Worm (Caenorhabditis elegans): ENCODE results near the gene frpr-3.

The frpr-3 gene

ce11 chrV:7744068-7744467, 27.0 kb upstream of the frpr-3 start (continued):
- TF ChIP-seq F10B5.3 (tag; optimal IDR thresholded peaks at IDR 0.05) (no peak), nhr-237 (tag; optimal IDR thresholded peaks at IDR 0.05) (no peak), lsy-2 (tag; optimal IDR thresholded peaks at IDR 0.05) (peak in 1 of 2 experiments; percentile 8), daf-12 (tag; optimal IDR thresholded peaks at IDR 0.05) (no peak), egl-43 (GFP tag; IDR thresholded peaks at IDR 0.05) (no peak), pqm-1 (tag; optimal IDR thresholded peaks at IDR 0.05) (peak; percentile 53), T20F7.1 (GFP tag; optimal IDR thresholded peaks at IDR 0.05) (peak; percentile 37), jun-1 (tag; optimal IDR thresholded peaks at IDR 0.05) (no peak), nhr-42 (GFP tag; IDR thresholded peaks at IDR 0.05) (no peak), snpc-1.2 (GFP tag; IDR thresholded peaks at IDR 0.05) (no peak), dmd-8 (GFP tag; IDR thresholded peaks at IDR 0.05) (no peak)

ce11 chrV:7745386-7745785, 25.7 kb upstream of the frpr-3 start:
- TF ChIP-seq aha-1 (tag) (peak; percentile 92), nhr-237 (tag; optimal IDR thresholded peaks at IDR 0.05) (no peak)

ce11 chrV:7745903-7746302, 25.2 kb upstream of the frpr-3 start:
- TF ChIP-seq unc-130 (GFP tag; optimal IDR thresholded peaks at IDR 0.05): no peak
- no peak for TF ChIP-seq aha-1 (tag)
- TF ChIP-seq nhr-42 (GFP tag; IDR thresholded peaks at IDR 0.05): no peak
- TF ChIP-seq mdt-29 (GFP tag; IDR thresholded peaks at IDR 0.05): no peak
- no peak for TF ChIP-seq F37D6.2 (tag; optimal IDR thresholded peaks at IDR 0.05)
- no peak for TF ChIP-seq hif-1 (tag; optimal IDR thresholded peaks at IDR 0.05)
- TF ChIP-seq lin-29 (GFP tag; IDR thresholded peaks at IDR 0.05): no peak
- no peak for TF ChIP-seq hlh-30 (tag; optimal IDR thresholded peaks at IDR 0.05; ENCODE audit: insufficient read depth)
- peak; percentile 73 for TF ChIP-seq set-16 (GFP tag; IDR thresholded peaks at IDR 0.05)
- TF ChIP-seq nhr-6 (tag; optimal IDR thresholded peaks at IDR 0.05): no peak
- no peak for TF ChIP-seq lim-7 (GFP tag; IDR thresholded peaks at IDR 0.05)
- no peak for TF ChIP-seq dmd-8 (GFP tag; IDR thresholded peaks at IDR 0.05)
- TF ChIP-seq saeg-2 (GFP tag; IDR thresholded peaks at IDR 0.05): no peak
- TF ChIP-seq zip-2 (tag; optimal IDR thresholded peaks at IDR 0.05): no peak
- TF ChIP-seq ama-1 (optimal IDR thresholded peaks at IDR 0.05): no peak
- no peak for TF ChIP-seq zip-11 (GFP tag; IDR thresholded peaks at IDR 0.05)
- no peak for TF ChIP-seq nhr-237 (tag; optimal IDR thresholded peaks at IDR 0.05)
- TF ChIP-seq gei-8 (GFP tag; optimal IDR thresholded peaks at IDR 0.05): no peak
- no peak for TF ChIP-seq nhr-10 (tag; optimal IDR thresholded peaks at IDR 0.05)
- no peak for TF ChIP-seq ces-1 (GFP tag; optimal IDR thresholded peaks at IDR 0.05)
- no peak for TF ChIP-seq daf-12 (tag; optimal IDR thresholded peaks at IDR 0.05)
- peak; percentile 63 for TF ChIP-seq dmd-6 (GFP tag; IDR thresholded peaks at IDR 0.05)
- TF ChIP-seq mxl-3 (GFP tag; optimal IDR thresholded peaks at IDR 0.05): peak; percentile 29
- no peak for TF ChIP-seq nhr-48 (tag; optimal IDR thresholded peaks at IDR 0.05)
- 0 out of 2 replicates have a peak, but pooled peaks have one; percentile 59 for TF ChIP-seq tra-1 (GFP tag; IDR thresholded peaks at IDR 0.05)
- TF ChIP-seq ctbp-1 (GFP tag; IDR thresholded peaks at IDR 0.05): 0 out of 2 replicates have a peak, but pooled peaks have one; percentile 17
- no peak for TF ChIP-seq snpc-1.2 (GFP tag; IDR thresholded peaks at IDR 0.05)
- TF ChIP-seq jun-1 (tag; optimal IDR thresholded peaks at IDR 0.05): no peak
- TF ChIP-seq egl-43 (GFP tag; IDR thresholded peaks at IDR 0.05): 0 out of 2 replicates have a peak, but pooled peaks have one; percentile 39
- no peak for TF ChIP-seq Y75B8A.6 (GFP tag; IDR thresholded peaks at IDR 0.05)
- 0 out of 2 replicates have a peak, but pooled peaks have one; percentile 26 for TF ChIP-seq ceh-20 (GFP tag; IDR thresholded peaks at IDR 0.05)
- no peak for TF ChIP-seq snpc-4 (tag; optimal IDR thresholded peaks at IDR 0.05)
- TF ChIP-seq sdz-12 (GFP tag; optimal IDR thresholded peaks at IDR 0.05): no peak
- TF ChIP-seq ceh-28 (tag; optimal IDR thresholded peaks at IDR 0.05): no peak
- no peak for TF ChIP-seq madf-9 (GFP tag; conservative IDR thresholded peaks at IDR 0.05)
- no peak for TF ChIP-seq zfp-2 (tag; optimal IDR thresholded peaks at IDR 0.05)
- no peak for TF ChIP-seq nhr-25 (tag; optimal IDR thresholded peaks at IDR 0.05; ENCODE audit: borderline replicate concordance, insufficient read depth)
- TF ChIP-seq unc-62 (GFP tag; optimal IDR thresholded peaks at IDR 0.05 in 1 of 2): peak in 1 of 2 experiments; percentile 93
- no peak for TF ChIP-seq unc-62 (tag; optimal IDR thresholded peaks at IDR 0.05)
- 0 out of 2 replicates have a peak, but pooled peaks have one; percentile 16 for TF ChIP-seq hmg-1.1 (GFP tag; IDR thresholded peaks at IDR 0.05)
- no peak for TF ChIP-seq ceh-82 (tag; optimal IDR thresholded peaks at IDR 0.05)
- no peak for TF ChIP-seq zfp-3 (GFP tag; conservative IDR thresholded peaks at IDR 0.05)
- TF ChIP-seq arid-1 (GFP tag; conservative IDR thresholded peaks at IDR 0.05): no peak

Data from whole organism, L4 larva.